Worm (Caenorhabditis elegans): ENCODE data around the gene F44E5.17.

- TF ChIP-seq him-1 (tag; optimal IDR thresholded peaks at IDR 0.05) (no peak), dao-5 (tag; optimal IDR thresholded peaks at IDR 0.05) (no peak), W03F9.2 (tag; optimal IDR thresholded peaks at IDR 0.05) (no peak)
Measured at ce11 chrII:11737347-11737746, 11.0 kb downstream of the F44E5.17 start.

All from whole organism, L4/young adult.